Worm (Caenorhabditis elegans) whole organism, L2 larva: ENCODE measurements around the gene B0302.5.

Experiments
- C34F6.9 ChIP-seq: fragments of 150-350 bp; optimal IDR thresholded peaks from 2 replicates; lab custom pipeline; 2014; ENCODE audit warnings: missing biosample characterization, missing genetic modification characterization
- F13H6.1 ChIP-seq: sonication (generic microtip); optimal IDR thresholded peaks from 2 replicates; lab custom pipeline; 2016; ENCODE audit warnings: missing genetic modification characterization, missing compliant biosample characterization
- R02D3.7 ChIP-seq: fragments of 150-350 bp; optimal IDR thresholded peaks from 2 replicates; lab custom pipeline; 2014; ENCODE audit warnings: missing biosample characterization, missing genetic modification characterization
- Y55F3AM.14 ChIP-seq: fragments of 200-800 bp; sonication (Bioruptor generic); optimal IDR thresholded peaks from 2 replicates; lab custom pipeline; 2018; ENCODE audit warnings: mild to moderate bottlenecking, missing genetic modification characterization, missing compliant biosample characterization
- ZK546.5 ChIP-seq: sonication (generic microtip); optimal IDR thresholded peaks from 2 replicates; lab custom pipeline; 2017; ENCODE audit warnings: missing biosample characterization, missing genetic modification characterization
- alr-1 ChIP-seq: fragments of 150-350 bp; optimal IDR thresholded peaks from 2 replicates; lab custom pipeline; 2014; ENCODE audit warnings: missing biosample characterization, missing genetic modification characterization
- aly-2 ChIP-seq: fragments of 150-350 bp; optimal IDR thresholded peaks from 2 replicates; lab custom pipeline; 2014; ENCODE audit warnings: missing biosample characterization, missing genetic modification characterization
- ama-1 ChIP-seq: fragments of 150-350 bp; optimal IDR thresholded peaks from 2 replicates; lab custom pipeline; 2018; ENCODE audit warnings: inconsistent platforms
- blmp-1 ChIP-seq: sonication (generic microtip); optimal IDR thresholded peaks from 2 replicates; lab custom pipeline; 2017; ENCODE audit warnings: missing genetic modification characterization, mild to moderate bottlenecking, missing compliant biosample characterization, antibody characterized with exemption, moderate library complexity; ENCODE audit not compliant: insufficient read depth
- ceh-16 ChIP-seq: fragments of 150-350 bp; optimal IDR thresholded peaks from 2 replicates; lab custom pipeline; 2014; ENCODE audit warnings: missing biosample characterization, missing genetic modification characterization
- ceh-82 ChIP-seq: fragments of 150-350 bp; optimal IDR thresholded peaks from 2 replicates; lab custom pipeline; 2014; ENCODE audit warnings: missing biosample characterization, missing genetic modification characterization
- crh-2 ChIP-seq: sonication (generic microtip); optimal IDR thresholded peaks from 2 replicates; lab custom pipeline; 2017; ENCODE audit warnings: missing biosample characterization, missing genetic modification characterization
- dmd-4 ChIP-seq: sonication (generic microtip); optimal IDR thresholded peaks from 2 replicates; lab custom pipeline; 2017; ENCODE audit warnings: missing biosample characterization, missing genetic modification characterization
- egl-27 ChIP-seq: sonication (generic microtip); optimal IDR thresholded peaks from 3 replicates; lab custom pipeline; 2017; ENCODE audit warnings: missing biosample characterization, missing genetic modification reagents, missing genetic modification characterization
- elt-1 ChIP-seq: fragments of 150-350 bp; optimal IDR thresholded peaks from 2 replicates; lab custom pipeline; 2014; ENCODE audit warnings: missing biosample characterization, missing genetic modification characterization
- elt-3 ChIP-seq: sonication (generic microtip); optimal IDR thresholded peaks from 2 replicates; lab custom pipeline; 2017; ENCODE audit warnings: missing biosample characterization, missing genetic modification characterization
- fos-1 ChIP-seq: fragments of 150-350 bp; optimal IDR thresholded peaks from 2 replicates; lab custom pipeline; 2014; ENCODE audit warnings: missing biosample characterization, missing genetic modification characterization
- gmeb-1 ChIP-seq: fragments of 150-350 bp; optimal IDR thresholded peaks from 2 replicates; lab custom pipeline; 2014; ENCODE audit warnings: missing biosample characterization, missing genetic modification characterization
- lin-11 ChIP-seq: fragments of 150-350 bp; sonication (generic microtip); optimal IDR thresholded peaks from 2 replicates; lab custom pipeline; 2014; ENCODE audit warnings: missing biosample characterization, missing genetic modification characterization, inconsistent platforms, mixed read lengths
- lin-13 ChIP-seq: fragments of 150-350 bp; optimal IDR thresholded peaks from 2 replicates; lab custom pipeline; 2014; ENCODE audit warnings: missing biosample characterization, missing genetic modification reagents, missing genetic modification characterization
- lin-39 ChIP-seq: fragments of 150-350 bp; optimal IDR thresholded peaks from 2 replicates; lab custom pipeline; 2014; ENCODE audit warnings: missing biosample characterization, missing genetic modification reagents, missing genetic modification characterization
- lsy-2 ChIP-seq, 2 experiments: fragments of 150-350 bp in 1 of 2; sonication (generic microtip) in 1 of 2; optimal IDR thresholded peaks; 2 replicates each; lab custom pipeline; 2014 to 2017; ENCODE audit warnings: missing biosample characterization in 2 of 2, missing genetic modification characterization in 2 of 2
- mab-5 ChIP-seq: fragments of 150-350 bp; optimal IDR thresholded peaks from 2 replicates; lab custom pipeline; 2014; ENCODE audit warnings: missing biosample characterization, missing genetic modification characterization
- mbf-1 ChIP-seq: sonication (generic microtip); optimal IDR thresholded peaks from 2 replicates; lab custom pipeline; 2017; ENCODE audit warnings: missing biosample characterization, missing genetic modification characterization
- mdl-1 ChIP-seq, 2 experiments: fragments of 150-350 bp in 1 of 2; sonication (generic microtip) in 1 of 2; optimal IDR thresholded peaks; 2 replicates each; lab custom pipeline; 2017; ENCODE audit warnings: missing biosample characterization in 2 of 2, missing genetic modification characterization in 2 of 2
- nhr-10 ChIP-seq: sonication (generic microtip); optimal IDR thresholded peaks from 2 replicates; lab custom pipeline; 2017; ENCODE audit warnings: missing biosample characterization, missing genetic modification characterization
- nhr-11 ChIP-seq: fragments of 150-350 bp; optimal IDR thresholded peaks from 2 replicates; lab custom pipeline; 2014; ENCODE audit warnings: missing biosample characterization, missing genetic modification characterization
- nhr-12 ChIP-seq: fragments of 150-350 bp; optimal IDR thresholded peaks from 2 replicates; lab custom pipeline; 2014; ENCODE audit warnings: missing biosample characterization, missing genetic modification characterization
- nhr-129 ChIP-seq: fragments of 150-350 bp; optimal IDR thresholded peaks from 2 replicates; lab custom pipeline; 2014; ENCODE audit warnings: missing biosample characterization, missing genetic modification characterization
- nhr-21 ChIP-seq: fragments of 150-350 bp; optimal IDR thresholded peaks from 2 replicates; lab custom pipeline; 2014; ENCODE audit warnings: missing biosample characterization, missing genetic modification characterization
- nhr-23 ChIP-seq: fragments of 150-350 bp; optimal IDR thresholded peaks from 2 replicates; lab custom pipeline; 2014; ENCODE audit warnings: missing biosample characterization, missing genetic modification reagents, missing genetic modification characterization
- nhr-237 ChIP-seq: fragments of 150-350 bp; optimal IDR thresholded peaks from 2 replicates; lab custom pipeline; 2014; ENCODE audit warnings: missing biosample characterization, missing genetic modification characterization
- nhr-25 ChIP-seq: fragments of 150-350 bp; sonication (generic microtip); optimal IDR thresholded peaks from 3 replicates; lab custom pipeline; 2014; ENCODE audit warnings: missing biosample characterization, missing genetic modification characterization
- nhr-6 ChIP-seq: fragments of 150-350 bp; optimal IDR thresholded peaks from 2 replicates; lab custom pipeline; 2014; ENCODE audit warnings: missing biosample characterization, missing genetic modification characterization
- nhr-77 ChIP-seq: fragments of 150-350 bp; optimal IDR thresholded peaks from 2 replicates; lab custom pipeline; 2014; ENCODE audit warnings: missing biosample characterization, missing genetic modification characterization
- peb-1 ChIP-seq: fragments of 150-350 bp; optimal IDR thresholded peaks from 2 replicates; lab custom pipeline; 2014; ENCODE audit warnings: missing biosample characterization, missing genetic modification characterization
- sem-4 ChIP-seq: fragments of 150-350 bp; optimal IDR thresholded peaks from 2 replicates; lab custom pipeline; 2014; ENCODE audit warnings: missing biosample characterization, missing genetic modification reagents, missing genetic modification characterization
- skn-1 ChIP-seq: sonication (generic microtip); optimal IDR thresholded peaks from 2 replicates; lab custom pipeline; 2017; ENCODE audit warnings: missing biosample characterization, missing genetic modification characterization
- sma-3 ChIP-seq: sonication (generic microtip); optimal IDR thresholded peaks from 2 replicates; lab custom pipeline; 2016; ENCODE audit warnings: missing genetic modification reagents, missing genetic modification characterization, missing compliant biosample characterization
- sma-9 ChIP-seq, 2 experiments: fragments of 150-350 bp in 1 of 2; sonication (generic microtip) in 1 of 2; optimal IDR thresholded peaks; 2 replicates each; lab custom pipeline; 2014 to 2016; ENCODE audit warnings: missing genetic modification characterization in 2 of 2, mild to moderate bottlenecking in 1 of 2, missing biosample characterization in 1 of 2, missing compliant biosample characterization in 1 of 2, missing genetic modification reagents in 1 of 2, moderate library complexity in 1 of 2
- snpc-4 ChIP-seq: fragments of 150-350 bp; optimal IDR thresholded peaks from 2 replicates; lab custom pipeline; 2014; ENCODE audit warnings: missing biosample characterization, missing genetic modification characterization
- unc-39 ChIP-seq: fragments of 150-350 bp; optimal IDR thresholded peaks from 2 replicates; lab custom pipeline; 2014; ENCODE audit warnings: missing biosample characterization, missing genetic modification characterization
- unc-55 ChIP-seq: fragments of 150-350 bp; sonication (generic microtip); optimal IDR thresholded peaks from 3 replicates; lab custom pipeline; 2014; ENCODE audit warnings: missing biosample characterization, missing genetic modification reagents, missing genetic modification characterization
- unc-62 ChIP-seq: fragments of 150-350 bp; optimal IDR thresholded peaks from 2 replicates; lab custom pipeline; 2014; ENCODE audit warnings: missing biosample characterization, missing genetic modification reagents, missing genetic modification characterization
- zag-1 ChIP-seq: fragments of 150-350 bp; optimal IDR thresholded peaks from 2 replicates; lab custom pipeline; 2014; ENCODE audit warnings: missing biosample characterization, missing genetic modification characterization
- ztf-1 ChIP-seq: fragments of 200-800 bp; sonication (Bioruptor generic); conservative IDR thresholded peaks from 2 replicates; pipeline ENCODE4 v1.3.6; 2022; ENCODE audit warnings: missing genetic modification characterization, missing compliant biosample characterization
- ztf-11 ChIP-seq: sonication (generic microtip); optimal IDR thresholded peaks from 2 replicates; lab custom pipeline; 2017; ENCODE audit warnings: missing biosample characterization, missing genetic modification characterization
- ztf-4 ChIP-seq: fragments of 150-350 bp; optimal IDR thresholded peaks from 2 replicates; lab custom pipeline; 2014; ENCODE audit warnings: missing biosample characterization, missing genetic modification characterization

The B0302.5 gene

ce11 chrX:17216178-17216577 is 21.2 kb upstream of the B0302.5 start:
- TF ChIP-seq ama-1 (lab: Kevin White, UChicago) (no peak), ztf-1 (no peak), C34F6.9 (tag; lab: Kevin White, UChicago) (peak; percentile 24), sma-3 (GFP tag; lab: Kevin White, UChicago) (peak; percentile 44), ztf-4 (tag; lab: Kevin White, UChicago) (peak; percentile 44), unc-55 (GFP tag; lab: Kevin White, UChicago) (no peak), elt-1 (no peak), lsy-2 (tag; optimal IDR thresholded peaks at IDR 0.05; lab: Kevin White, UChicago) (peak in 1 of 2 experiments; percentile 31), unc-62 (GFP tag; lab: Kevin White, UChicago) (no peak), aly-2 (no peak), nhr-21 (peak; percentile 67), peb-1 (tag; lab: Kevin White, UChicago) (no peak), nhr-10 (tag; lab: Kevin White, UChicago) (no peak), nhr-237 (tag; lab: Kevin White, UChicago) (no peak), alr-1 (tag; lab: Kevin White, UChicago) (no peak), lin-13 (GFP tag; lab: Kevin White, UChicago) (peak; percentile 48), Y55F3AM.14 (GFP tag; lab: Kevin White, UChicago) (no peak), mdl-1 (tag; optimal IDR thresholded peaks at IDR 0.05; lab: Kevin White, UChicago) (peak; percentile 54 to 71), nhr-129 (tag; lab: Kevin White, UChicago) (peak; percentile 82), ztf-11 (tag; lab: Kevin White, UChicago) (no peak), F13H6.1 (peak; percentile 65), nhr-11 (no peak), R02D3.7 (tag; lab: Kevin White, UChicago) (no peak), nhr-23 (tag; lab: Kevin White, UChicago) (no peak), elt-3 (tag; lab: Kevin White, UChicago) (no peak), nhr-25 (tag; lab: Kevin White, UChicago) (peak; percentile 12), crh-2 (tag; lab: Kevin White, UChicago) (peak; percentile 88), egl-27 (tag; lab: Kevin White, UChicago) (no peak), ceh-82 (no peak), sem-4 (no peak), ZK546.5 (no peak), nhr-6 (no peak), fos-1 (tag; lab: Kevin White, UChicago) (peak; percentile 72), gmeb-1 (peak; percentile 32), mbf-1 (tag; lab: Kevin White, UChicago) (no peak), lin-11 (tag; lab: Kevin White, UChicago) (no peak), mab-5 (tag; lab: Kevin White, UChicago) (no peak), lin-39 (tag; lab: Kevin White, UChicago) (no peak), zag-1 (tag; lab: Kevin White, UChicago) (no peak), unc-39 (tag; lab: Kevin White, UChicago) (no peak), ceh-16 (tag; lab: Kevin White, UChicago) (no peak), nhr-77 (tag; lab: Kevin White, UChicago) (no peak), blmp-1 (peak; percentile 6), skn-1 (tag; lab: Kevin White, UChicago) (no peak), dmd-4 (no peak), snpc-4 (no peak), sma-9 (GFP tag; optimal IDR thresholded peaks at IDR 0.05; lab: Kevin White, UChicago) (peak; percentile 87), sma-9 (tag; optimal IDR thresholded peaks at IDR 0.05; lab: Kevin White, UChicago) (no peak), nhr-12 (tag; lab: Kevin White, UChicago) (no peak)
